Worm (Caenorhabditis elegans) whole organism, young adult: ENCODE results near the gene spp-19.

Experiments used
- B0035.1 ChIP-seq: sonication (generic microtip); optimal IDR thresholded peaks from 2 replicates; lab custom pipeline; 2016; ENCODE audit warnings: missing genetic modification characterization, mild to moderate bottlenecking, missing compliant biosample characterization, missing genotype, missing genetic modification reagents
- B0261.1 ChIP-seq: sonication (generic microtip); optimal IDR thresholded peaks from 2 replicates; lab custom pipeline; 2016; ENCODE audit warnings: mild to moderate bottlenecking, missing genetic modification characterization, moderate library complexity, missing compliant biosample characterization
- F22D6.2 ChIP-seq: sonication (generic microtip); optimal IDR thresholded peaks from 2 replicates; lab custom pipeline; 2016; ENCODE audit warnings: mild to moderate bottlenecking, missing genetic modification characterization, missing compliant biosample characterization
- F23B12.7 ChIP-seq: sonication (generic microtip); optimal IDR thresholded peaks from 2 replicates; lab custom pipeline; 2017; ENCODE audit warnings: missing genetic modification characterization, mild to moderate bottlenecking, missing compliant biosample characterization, antibody characterized with exemption, moderate library complexity; ENCODE audit not compliant: insufficient read depth
- F37B4.10 ChIP-seq: fragments of 200-800 bp; sonication (Bioruptor generic); IDR thresholded peaks from 2 replicates; pipeline ENCODE4 v1.3.6; 2022; ENCODE audit warnings: missing genetic modification characterization, missing compliant biosample characterization
- F52B5.7 ChIP-seq: sonication (generic microtip); optimal IDR thresholded peaks from 2 replicates; lab custom pipeline; 2016; ENCODE audit warnings: mild to moderate bottlenecking, missing genetic modification characterization, missing compliant biosample characterization
- Y53G8AR.9 ChIP-seq: fragments of 200-800 bp; sonication (Bioruptor generic); conservative IDR thresholded peaks from 2 replicates; pipeline ENCODE4 v1.3.6; 2022; ENCODE audit warnings: missing genetic modification reagents, missing genetic modification characterization, missing compliant biosample characterization
- Y56A3A.18 ChIP-seq: fragments of 200-800 bp; sonication (Bioruptor generic); IDR thresholded peaks from 2 replicates; pipeline ENCODE4 v1.3.6; 2022; ENCODE audit warnings: missing genetic modification reagents, missing genetic modification characterization, missing compliant biosample characterization
- ama-1 ChIP-seq, 3 experiments: fragments of 150-350 bp in 1 of 3; sonication (generic microtip) in 2 of 3; optimal IDR thresholded peaks; 2 replicates each; lab custom pipeline; 2014 to 2018; ENCODE audit warnings: missing biosample characterization in 2 of 3, missing genetic modification characterization in 2 of 3, missing genetic modification reagents in 2 of 3
- aptf-3 ChIP-seq: fragments of 200-800 bp; sonication (Bioruptor generic); IDR thresholded peaks from 2 replicates; pipeline ENCODE4 v1.3.6; 2022; ENCODE audit warnings: missing genetic modification characterization, missing compliant biosample characterization
- attf-5 ChIP-seq: fragments of 200-800 bp; sonication (Bioruptor generic); optimal IDR thresholded peaks from 2 replicates; lab custom pipeline; 2018; ENCODE audit warnings: mild to moderate bottlenecking, missing genetic modification characterization, missing compliant biosample characterization
- attf-6 ChIP-seq: fragments of 200-800 bp; sonication (Bioruptor generic); IDR thresholded peaks from 2 replicates; pipeline ENCODE4 v1.3.6; 2022; ENCODE audit warnings: missing genetic modification reagents, missing genetic modification characterization, missing compliant biosample characterization
- bed-2 ChIP-seq: fragments of 200-800 bp; sonication (Bioruptor generic); IDR thresholded peaks from 2 replicates; pipeline ENCODE4 v1.3.6; 2022; ENCODE audit warnings: missing genetic modification reagents, missing genetic modification characterization, missing compliant biosample characterization
- ccch-3 ChIP-seq: fragments of 200-800 bp; sonication (Bioruptor generic); optimal IDR thresholded peaks from 2 replicates; lab custom pipeline; 2018; ENCODE audit warnings: mild to moderate bottlenecking, missing genetic modification characterization, missing compliant biosample characterization
- cebp-1 ChIP-seq, 2 experiments: fragments of 200-800 bp in 1 of 2; sonication (Bioruptor generic) in 1 of 2; sonication (generic microtip) in 1 of 2; IDR thresholded peaks in 1 of 2; optimal IDR thresholded peaks in 1 of 2; 2 replicates each; pipeline versions ENCODE4 v1.3.6 to Lab custom; 2017 to 2022; ENCODE audit warnings: missing compliant biosample characterization in 2 of 2, missing genetic modification characterization in 2 of 2, mild to moderate bottlenecking in 1 of 2, missing genetic modification reagents in 1 of 2, moderate library complexity in 1 of 2
- cebp-2 ChIP-seq: fragments of 200-800 bp; sonication (Bioruptor generic); IDR thresholded peaks from 2 replicates; pipeline ENCODE4 v1.3.6; 2022; ENCODE audit warnings: missing genetic modification characterization, missing compliant biosample characterization
- ceh-40 ChIP-seq: fragments of 200-800 bp; sonication (Bioruptor generic); IDR thresholded peaks from 2 replicates; pipeline ENCODE4 v1.3.6; 2022; ENCODE audit warnings: missing genetic modification characterization, missing compliant biosample characterization
- egl-18 ChIP-seq: fragments of 200-800 bp; sonication (Bioruptor generic); IDR thresholded peaks from 2 replicates; pipeline ENCODE4 v1.3.6; 2022; ENCODE audit warnings: missing genetic modification reagents, missing genetic modification characterization, missing compliant biosample characterization
- egrh-3 ChIP-seq: fragments of 200-800 bp; sonication (Bioruptor generic); IDR thresholded peaks from 2 replicates; pipeline ENCODE4 v1.3.6; 2022; ENCODE audit warnings: missing genetic modification reagents, missing genetic modification characterization, missing compliant biosample characterization
- ekl-4 ChIP-seq: fragments of 200-800 bp; sonication (Bioruptor generic); IDR thresholded peaks from 2 replicates; pipeline ENCODE4 v1.3.6; 2022; ENCODE audit warnings: missing genetic modification reagents, missing genetic modification characterization, missing compliant biosample characterization
- ets-4 ChIP-seq: fragments of 200-800 bp; sonication (Bioruptor generic); optimal IDR thresholded peaks from 2 replicates; lab custom pipeline; 2018; ENCODE audit warnings: mild to moderate bottlenecking, missing genetic modification characterization, missing compliant biosample characterization
- hmg-1.2 ChIP-seq: fragments of 200-800 bp; sonication (Bioruptor generic); IDR thresholded peaks from 2 replicates; pipeline ENCODE4 v1.3.6; 2022; ENCODE audit warnings: missing genetic modification reagents, missing genetic modification characterization, missing compliant biosample characterization
- lag-1 ChIP-seq: fragments of 200-800 bp; sonication (Bioruptor generic); IDR thresholded peaks from 2 replicates; pipeline ENCODE4 v1.3.6; 2022; ENCODE audit warnings: missing genetic modification reagents, missing genetic modification characterization, missing compliant biosample characterization
- let-607 ChIP-seq, 2 experiments: fragments of 200-800 bp in 1 of 2; sonication (Bioruptor generic) in 1 of 2; sonication (generic microtip) in 1 of 2; optimal IDR thresholded peaks; 2 replicates each; lab custom pipeline; 2016 to 2018; ENCODE audit warnings: mild to moderate bottlenecking in 2 of 2, missing compliant biosample characterization in 2 of 2, missing genetic modification characterization in 2 of 2, moderate library complexity in 2 of 2, missing genotype in 1 of 2
- lin-54 ChIP-seq: fragments of 200-800 bp; sonication (Bioruptor generic); optimal IDR thresholded peaks from 2 replicates; lab custom pipeline; 2018; ENCODE audit warnings: mild to moderate bottlenecking, missing genetic modification characterization, missing compliant biosample characterization
- lir-1 ChIP-seq: fragments of 200-800 bp; sonication (Bioruptor generic); conservative IDR thresholded peaks from 2 replicates; pipeline ENCODE4 v1.3.6; 2022; ENCODE audit warnings: missing genetic modification reagents, missing genetic modification characterization, missing compliant biosample characterization
- madf-10 ChIP-seq: sonication (generic microtip); optimal IDR thresholded peaks from 2 replicates; lab custom pipeline; 2016; ENCODE audit warnings: mild to moderate bottlenecking, missing genetic modification characterization, missing compliant biosample characterization
- madf-6 ChIP-seq: fragments of 200-800 bp; sonication (Bioruptor generic); IDR thresholded peaks from 2 replicates; pipeline ENCODE4 v1.3.6; 2022; ENCODE audit warnings: missing genetic modification reagents, missing genetic modification characterization, missing compliant biosample characterization
- nfya-1 ChIP-seq: sonication (generic microtip); optimal IDR thresholded peaks from 2 replicates; lab custom pipeline; 2017; ENCODE audit warnings: antibody characterized with exemption, missing compliant biosample characterization, missing genetic modification characterization, borderline replicate concordance; ENCODE audit not compliant: insufficient read depth
- nfya-2 ChIP-seq: fragments of 200-800 bp; sonication (Bioruptor generic); IDR thresholded peaks from 2 replicates; pipeline ENCODE4 v1.3.6; 2022; ENCODE audit warnings: missing genetic modification reagents, missing genetic modification characterization, missing compliant biosample characterization
- nhr-120 ChIP-seq: fragments of 200-800 bp; sonication (Bioruptor generic); IDR thresholded peaks from 2 replicates; pipeline ENCODE4 v1.3.6; 2022; ENCODE audit warnings: missing genetic modification characterization, missing compliant biosample characterization
- nhr-179 ChIP-seq: sonication (generic microtip); optimal IDR thresholded peaks from 2 replicates; lab custom pipeline; 2016; ENCODE audit warnings: mild to moderate bottlenecking, missing genetic modification characterization, missing compliant biosample characterization
- nhr-27 ChIP-seq: fragments of 200-800 bp; sonication (Bioruptor generic); optimal IDR thresholded peaks from 2 replicates; lab custom pipeline; 2018; ENCODE audit warnings: mild to moderate bottlenecking, missing genetic modification characterization, moderate library complexity, missing compliant biosample characterization
- pbrm-1 ChIP-seq: fragments of 200-800 bp; sonication (Bioruptor generic); IDR thresholded peaks from 2 replicates; pipeline ENCODE4 v1.3.6; 2022; ENCODE audit warnings: missing genetic modification reagents, missing genetic modification characterization, missing compliant biosample characterization
- rpc-1 ChIP-seq, 2 experiments: fragments of 150-350 bp in 1 of 2; sonication (generic microtip) in 1 of 2; optimal IDR thresholded peaks; 2 replicates each; lab custom pipeline; 2014 to 2018; ENCODE audit warnings: missing biosample characterization in 1 of 2, missing genetic modification characterization in 1 of 2, missing genetic modification reagents in 1 of 2, missing genotype in 1 of 2
- snpc-1.1 ChIP-seq: sonication (generic microtip); optimal IDR thresholded peaks from 2 replicates; lab custom pipeline; 2017; ENCODE audit warnings: missing genetic modification characterization, mild to moderate bottlenecking, missing compliant biosample characterization, antibody characterized with exemption, moderate library complexity, missing genotype, missing genetic modification reagents; ENCODE audit not compliant: insufficient read depth
- snpc-4 ChIP-seq, 5 experiments: fragments of 150-350 bp in 1 of 5; sonication (generic microtip) in 4 of 5; optimal IDR thresholded peaks; 2 replicates each; lab custom pipeline; 2014 to 2018; ENCODE audit warnings: missing genetic modification characterization in 5 of 5, missing biosample characterization in 3 of 5, antibody characterized with exemption in 2 of 5, mild to moderate bottlenecking in 2 of 5, missing compliant biosample characterization in 2 of 5, missing genotype in 2 of 5, moderate library complexity in 2 of 5, missing genetic modification reagents in 1 of 5
- sptf-2 ChIP-seq: fragments of 200-800 bp; sonication (Bioruptor generic); optimal IDR thresholded peaks from 2 replicates; lab custom pipeline; 2018; ENCODE audit warnings: mild to moderate bottlenecking, missing genetic modification characterization, missing compliant biosample characterization
- tbp1 ChIP-seq: fragments of 200-800 bp; sonication (Bioruptor generic); optimal IDR thresholded peaks from 2 replicates; lab custom pipeline; 2018; ENCODE audit warnings: mild to moderate bottlenecking, missing genetic modification characterization, missing compliant biosample characterization
- tlf-1 ChIP-seq: fragments of 200-800 bp; sonication (Bioruptor generic); optimal IDR thresholded peaks from 2 replicates; lab custom pipeline; 2018; ENCODE audit warnings: mild to moderate bottlenecking, missing genetic modification characterization, missing compliant biosample characterization
- xnd-1 ChIP-seq: sonication (generic microtip); optimal IDR thresholded peaks from 2 replicates; lab custom pipeline; 2016; ENCODE audit warnings: missing genotype, missing genetic modification reagents, missing genetic modification characterization, missing compliant biosample characterization
- ztf-18 ChIP-seq: sonication (generic microtip); optimal IDR thresholded peaks from 2 replicates; lab custom pipeline; 2016; ENCODE audit warnings: missing genotype, mild to moderate bottlenecking, missing genetic modification characterization, missing compliant biosample characterization
- ztf-25 ChIP-seq: fragments of 200-800 bp; sonication (Bioruptor generic); IDR thresholded peaks from 2 replicates; pipeline ENCODE4 v1.3.6; 2022; ENCODE audit warnings: missing genetic modification reagents, missing genetic modification characterization, missing compliant biosample characterization
- ztf-3 ChIP-seq: fragments of 200-800 bp; sonication (Bioruptor generic); optimal IDR thresholded peaks from 2 replicates; lab custom pipeline; 2018; ENCODE audit warnings: mild to moderate bottlenecking, missing genetic modification characterization, missing compliant biosample characterization
- ztf-6 ChIP-seq: fragments of 200-800 bp; sonication (Bioruptor generic); IDR thresholded peaks from 2 replicates; pipeline ENCODE4 v1.3.6; 2022; ENCODE audit warnings: missing genetic modification reagents, missing genetic modification characterization, missing compliant biosample characterization

Gene spp-19

ce11 chrV:6516491-6517304, 44.8 kb downstream of the spp-19 start, which contains the start of gene mdh-1 (continued):
- TF ChIP-seq ztf-3 (GFP tag; lab: Kevin White, UChicago) (no peak), tbp1 (GFP tag; lab: Kevin White, UChicago) (no peak), bed-2 (GFP tag; lab: Robert Waterston, UW) (no peak), F23B12.7 (tag; lab: Kevin White, UChicago) (no peak), nfya-2 (GFP tag; lab: Robert Waterston, UW) (no peak), pbrm-1 (0 out of 2 replicates have a peak, but pooled peaks have one; percentile 2), snpc-4 (GFP tag; optimal IDR thresholded peaks at IDR 0.05; lab: Kevin White, UChicago) (no peak), snpc-4 (tag; optimal IDR thresholded peaks at IDR 0.05; lab: Kevin White, UChicago) (no peak), madf-10 (tag; lab: Kevin White, UChicago) (no peak), ets-4 (GFP tag; lab: Kevin White, UChicago) (no peak), B0261.1 (tag; lab: Kevin White, UChicago) (no peak), ztf-6 (GFP tag; lab: Robert Waterston, UW) (no peak), lin-54 (peak; percentile 5), attf-5 (GFP tag; lab: Kevin White, UChicago) (peak; percentile 8), Y53G8AR.9 (GFP tag; lab: Robert Waterston, UW) (no peak), F37B4.10 (GFP tag; lab: Robert Waterston, UW) (no peak), ccch-3 (GFP tag; lab: Kevin White, UChicago) (no peak), ztf-25 (no peak), nhr-120 (GFP tag; lab: Robert Waterston, UW) (no peak), sptf-2 (no peak), Y56A3A.18 (GFP tag; lab: Robert Waterston, UW) (no peak), F22D6.2 (no peak), nhr-179 (tag; lab: Kevin White, UChicago) (no peak), cebp-1 (GFP tag; IDR thresholded peaks at IDR 0.05; lab: Robert Waterston, UW) (no peak), cebp-1 (tag; optimal IDR thresholded peaks at IDR 0.05; lab: Kevin White, UChicago) (no peak), ceh-40 (GFP tag; lab: Robert Waterston, UW) (no peak), nfya-1 (tag; lab: Kevin White, UChicago) (no peak), ekl-4 (GFP tag; lab: Robert Waterston, UW) (no peak), tlf-1 (GFP tag; lab: Kevin White, UChicago) (no peak), F52B5.7 (tag; lab: Kevin White, UChicago) (no peak), madf-6 (no peak), ztf-18 (no peak), nhr-27 (tag; lab: Kevin White, UChicago) (no peak), egrh-3 (GFP tag; lab: Robert Waterston, UW) (no peak), egl-18 (GFP tag; lab: Robert Waterston, UW) (no peak), xnd-1 (no peak), lir-1 (GFP tag; lab: Robert Waterston, UW) (no peak), let-607 (tag; optimal IDR thresholded peaks at IDR 0.05; lab: Kevin White, UChicago) (peak in 1 of 2 experiments; percentile 24), snpc-1.1 (tag; lab: Kevin White, UChicago) (no peak), hmg-1.2 (no peak), B0035.1 (tag; lab: Kevin White, UChicago) (no peak), aptf-3 (GFP tag; lab: Robert Waterston, UW) (no peak), cebp-2 (no peak), lag-1 (GFP tag; lab: Robert Waterston, UW) (no peak), rpc-1 (optimal IDR thresholded peaks at IDR 0.05; lab: Kevin White, UChicago) (no peak), rpc-1 (tag; optimal IDR thresholded peaks at IDR 0.05; lab: Kevin White, UChicago) (no peak), ama-1 (optimal IDR thresholded peaks at IDR 0.05; lab: Kevin White, UChicago) (peak; percentile 44), ama-1 (GFP tag; optimal IDR thresholded peaks at IDR 0.05; lab: Kevin White, UChicago) (no peak), attf-6 (no peak)
